Fruit fly (Drosophila melanogaster): Measurements from ENCODE around the gene Ns3.

Gene Ns3

DNA sequence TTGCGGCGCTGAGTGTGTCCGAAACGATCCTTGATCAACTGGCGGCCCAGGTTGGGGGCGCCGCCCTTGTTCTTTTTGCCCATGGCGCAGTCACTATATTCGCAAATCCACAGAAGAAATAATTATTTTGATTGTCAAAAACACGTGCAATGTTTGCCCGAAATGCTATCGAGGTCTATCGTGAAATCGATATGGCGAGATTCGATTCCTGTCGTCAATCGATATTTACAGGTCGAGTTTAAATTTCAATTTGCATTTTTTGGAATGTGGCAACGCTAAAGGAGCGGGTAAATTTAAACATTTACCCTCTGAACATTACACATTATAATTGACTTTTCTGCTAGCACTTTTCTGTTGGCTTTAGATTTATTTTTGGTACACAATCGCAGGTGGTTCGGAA is at the start of gene Ns3:
Ns3 (minus strand) TSS at position 188 of the 400 bp plus-strand sequence.
- TF ChIP-seq C15 (GFP tag; IDR thresholded peaks at IDR 0.05) (no peak), CG2120 (GFP tag; optimal IDR thresholded peaks at IDR 0.05) (no peak), CG11695 (GFP tag; IDR thresholded peaks at IDR 0.05) (no peak), eyg (GFP tag; optimal IDR thresholded peaks at IDR 0.05) (no peak), Antp (GFP tag; optimal IDR thresholded peaks at IDR 0.05) (no peak), Adf1 (GFP tag; IDR thresholded peaks at IDR 0.05) (no peak), dysf (GFP tag; IDR thresholded peaks at IDR 0.05) (no peak), CG2712 (tag; optimal IDR thresholded peaks at IDR 0.05) (no peak), CG14667 (GFP tag; IDR thresholded peaks at IDR 0.05) (no peak), shn (GFP tag; optimal IDR thresholded peaks at IDR 0.05) (no peak), CG30020 (tag; optimal IDR thresholded peaks at IDR 0.05) (no peak), CG10274 (GFP tag; optimal IDR thresholded peaks at IDR 0.05) (no peak), Sry-δ (GFP tag; optimal IDR thresholded peaks at IDR 0.05) (peak; percentile 78), phol (tag; optimal IDR thresholded peaks at IDR 0.05) (peak; percentile 27), CG32767 (GFP tag; IDR thresholded peaks at IDR 0.05) (no peak), CG2199 (GFP tag; IDR thresholded peaks at IDR 0.05) (no peak), zen (tag; optimal IDR thresholded peaks at IDR 0.05) (no peak), ERR (GFP tag; optimal IDR thresholded peaks at IDR 0.05) (no peak), sna (GFP tag; IDR thresholded peaks at IDR 0.05; ENCODE audit: partially characterized antibody) (peak; percentile 88), Myb (GFP tag; optimal IDR thresholded peaks at IDR 0.05) (peak; percentile 62), seq (GFP tag; IDR thresholded peaks at IDR 0.05) (no peak), CG42726 (GFP tag; IDR thresholded peaks at IDR 0.05; ENCODE audit: partially characterized antibody) (peak; percentile 71; the same call in 1 of the 2 replicates), CG1024 (GFP tag; IDR thresholded peaks at IDR 0.05) (no peak), twi (tag; optimal IDR thresholded peaks at IDR 0.05) (no peak), trh (GFP tag; optimal IDR thresholded peaks at IDR 0.05) (no peak), abd-A (tag; optimal IDR thresholded peaks at IDR 0.05) (no peak), crol (GFP tag; IDR thresholded peaks at IDR 0.05) (no peak), Opbp (GFP tag; IDR thresholded peaks at IDR 0.05; ENCODE audit: partially characterized antibody) (peak; percentile 86), ase (GFP tag; IDR thresholded peaks at IDR 0.05) (no peak), Nf-YB (GFP tag; optimal IDR thresholded peaks at IDR 0.05) (no peak), CG15514 (GFP tag; optimal IDR thresholded peaks at IDR 0.05) (peak; percentile 86), CG11723 (GFP tag; optimal IDR thresholded peaks at IDR 0.05) (no peak), sc (optimal IDR thresholded peaks at IDR 0.05) (no peak), sc (GFP tag; optimal IDR thresholded peaks at IDR 0.05) (no peak), Dek (tag; optimal IDR thresholded peaks at IDR 0.05) (no peak), dpn (GFP tag; optimal IDR thresholded peaks at IDR 0.05) (no peak), CG17568 (GFP tag; optimal IDR thresholded peaks at IDR 0.05) (no peak), CG12236 (GFP tag; optimal IDR thresholded peaks at IDR 0.05) (no peak), CG13296 (GFP tag; optimal IDR thresholded peaks at IDR 0.05) (no peak), BtbVII (GFP tag; optimal IDR thresholded peaks at IDR 0.05) (no peak), eve (GFP tag; optimal IDR thresholded peaks at IDR 0.05) (no peak), CG7987 (GFP tag; optimal IDR thresholded peaks at IDR 0.05) (no peak), Rx (GFP tag; IDR thresholded peaks at IDR 0.05) (no peak), CG7786 (GFP tag; optimal IDR thresholded peaks at IDR 0.05) (no peak), GATAe (GFP tag; conservative IDR thresholded peaks at IDR 0.05) (no peak), CG12155 (GFP tag; optimal IDR thresholded peaks at IDR 0.05) (no peak), CG7556 (GFP tag; optimal IDR thresholded peaks at IDR 0.05) (no peak), lilli (GFP tag; optimal IDR thresholded peaks at IDR 0.05) (no peak), prd (optimal IDR thresholded peaks at IDR 0.05) (no peak), prd (GFP tag; IDR thresholded peaks at IDR 0.05) (no peak), CG4282 (GFP tag; optimal IDR thresholded peaks at IDR 0.05) (no peak), BEAF-32 (GFP tag; optimal IDR thresholded peaks at IDR 0.05) (peak; percentile 82), sug (tag; optimal IDR thresholded peaks at IDR 0.05) (peak; percentile 1)

Data from whole organism, embryonic.